Worm (Caenorhabditis elegans): ENCODE measurements around the gene F18E3.12.
A peak's percentile ranks its signal among the peaks of the same experiment; 100 is the strongest.
"Not testable (repeated sequence)": the region's sequence is repeated elsewhere in the genome, so short reads cannot be mapped to it uniquely, and the experiment has no call there.

- TF ChIP-seq T22C8.4 (GFP tag; IDR thresholded peaks at IDR 0.05); klf-2 (GFP tag; conservative IDR thresholded peaks at IDR 0.05); flt-1 (GFP tag; IDR thresholded peaks at IDR 0.05); cog-1 (tag; optimal IDR thresholded peaks at IDR 0.05); med-1 (GFP tag; optimal IDR thresholded peaks at IDR 0.05; ENCODE audit: insufficient read depth); ztf-23 (GFP tag; IDR thresholded peaks at IDR 0.05): not testable (repeated sequence)
- TF ChIP-seq tab-1 (GFP tag; IDR thresholded peaks at IDR 0.05): 0 out of 2 replicates have a peak, but pooled peaks have one; percentile 40
Observed at ce11 chrV:7444331-7444730, 29.5 kb downstream of the F18E3.12 start, which contains the start of gene nhr-141.

Measured in whole organism, midembryonic.